Worm (Caenorhabditis elegans): ENCODE results near the gene ndub-5.

DNA sequence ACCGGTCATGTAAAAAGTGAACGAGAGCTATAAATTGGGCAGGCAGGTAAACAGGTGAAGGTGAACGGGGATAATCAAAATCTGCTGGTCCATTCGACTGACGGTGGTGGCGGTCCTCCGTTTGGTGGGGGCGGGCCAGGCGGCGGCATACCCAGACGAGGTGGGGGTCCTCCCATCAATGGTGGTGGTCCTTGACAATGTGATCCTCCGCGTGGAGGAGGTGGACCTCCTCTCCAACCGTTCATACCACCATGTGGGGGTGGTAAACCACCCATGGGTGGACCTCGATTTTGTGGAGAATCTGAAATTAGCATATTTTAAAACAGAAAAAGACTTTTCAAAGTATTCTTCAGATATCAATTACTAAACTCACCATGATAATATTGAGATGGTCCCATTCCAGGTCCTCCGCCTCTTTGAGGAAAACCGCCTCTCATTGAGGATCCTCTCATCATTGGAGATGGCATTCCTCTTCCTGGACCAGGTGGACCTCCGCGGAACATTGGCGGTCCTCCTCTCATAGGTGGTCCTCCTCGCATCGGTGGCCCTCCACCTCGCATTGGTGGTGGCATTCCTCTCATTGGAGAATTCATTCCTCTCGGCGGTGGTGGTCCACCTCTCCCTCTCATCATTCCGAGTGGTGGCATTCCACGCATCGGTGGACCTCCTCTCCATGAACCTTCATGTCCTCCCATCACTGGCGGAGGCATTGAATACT is 50.6 kb downstream of the ndub-5 start:
- TF ChIP-seq unc-62 (GFP tag; optimal IDR thresholded peaks at IDR 0.05), result no peak
- TF ChIP-seq lin-13 (GFP tag; optimal IDR thresholded peaks at IDR 0.05), result no peak
- TF ChIP-seq mef-2 (tag; optimal IDR thresholded peaks at IDR 0.05), result no peak
- TF ChIP-seq skn-1 (tag; optimal IDR thresholded peaks at IDR 0.05), result no peak
- no peak for TF ChIP-seq ama-1 (optimal IDR thresholded peaks at IDR 0.05)
- TF ChIP-seq nhr-12 (tag; optimal IDR thresholded peaks at IDR 0.05), result no peak
- no peak for TF ChIP-seq ceh-90 (tag; optimal IDR thresholded peaks at IDR 0.05)
